Worm (Caenorhabditis elegans) whole organism, L1 larva: ENCODE data around the gene F53H2.3.
A peak's percentile ranks its signal among the peaks of the same experiment; 100 is the strongest.

ENCODE experiments used
- C04F5.9 ChIP-seq: sonication (generic microtip); optimal IDR thresholded peaks from 2 replicates; lab custom pipeline; 2016; ENCODE audit warnings: missing genetic modification characterization, missing compliant biosample characterization
- C16A3.4 ChIP-seq: fragments of 150-350 bp; optimal IDR thresholded peaks from 2 replicates; lab custom pipeline; 2014; ENCODE audit warnings: missing biosample characterization, missing genetic modification characterization
- C34B4.2 ChIP-seq: sonication (generic microtip); optimal IDR thresholded peaks from 2 replicates; lab custom pipeline; 2017; ENCODE audit warnings: mild to moderate bottlenecking, missing genetic modification characterization, missing compliant biosample characterization
- F16B12.6 ChIP-seq: fragments of 150-350 bp; optimal IDR thresholded peaks from 2 replicates; lab custom pipeline; 2014; ENCODE audit warnings: missing biosample characterization, missing genetic modification characterization
- Y116A8C.19 ChIP-seq: sonication (generic microtip); optimal IDR thresholded peaks from 2 replicates; lab custom pipeline; 2016; ENCODE audit warnings: missing compliant biosample characterization, missing genetic modification characterization, borderline replicate concordance
- aly-2 ChIP-seq: fragments of 150-350 bp; optimal IDR thresholded peaks from 2 replicates; lab custom pipeline; 2014; ENCODE audit warnings: missing biosample characterization, missing genetic modification characterization
- ceh-63 ChIP-seq: fragments of 200-800 bp; sonication (Bioruptor generic); optimal IDR thresholded peaks from 2 replicates; lab custom pipeline; 2018; ENCODE audit warnings: mild to moderate bottlenecking, missing genetic modification characterization, missing compliant biosample characterization
- ceh-90 ChIP-seq: sonication (generic microtip); optimal IDR thresholded peaks from 2 replicates; lab custom pipeline; 2016; ENCODE audit warnings: missing genetic modification characterization, missing compliant biosample characterization
- dsc-1 ChIP-seq: sonication (generic microtip); optimal IDR thresholded peaks from 2 replicates; lab custom pipeline; 2016; ENCODE audit warnings: mild to moderate bottlenecking, missing genetic modification characterization, missing compliant biosample characterization
- efl-1 ChIP-seq, 4 experiments: fragments of 150-350 bp; optimal IDR thresholded peaks in 3 of 4; peaks in 1 of 4; 1 replicate in 1 of 4; 2 replicates in 3 of 4; lab custom pipeline; 2014; ENCODE audit warnings: missing biosample characterization in 2 of 4, missing genetic modification characterization in 2 of 4, missing genetic modification reagents in 2 of 4
- egl-27 ChIP-seq, 2 experiments: fragments of 150-350 bp in 1 of 2; sonication (generic microtip); optimal IDR thresholded peaks; 3 replicates each; lab custom pipeline; 2017 to 2018; ENCODE audit warnings: missing biosample characterization in 2 of 2, missing genetic modification characterization in 2 of 2, missing genetic modification reagents in 2 of 2
- elt-2 ChIP-seq: sonication (generic microtip); optimal IDR thresholded peaks from 2 replicates; lab custom pipeline; 2016; ENCODE audit warnings: missing genetic modification characterization, mild to moderate bottlenecking, inconsistent platforms, missing compliant biosample characterization, missing genetic modification reagents
- fkh-4 ChIP-seq: sonication (generic microtip); optimal IDR thresholded peaks from 2 replicates; lab custom pipeline; 2016; ENCODE audit warnings: missing compliant biosample characterization, missing genetic modification characterization, borderline replicate concordance
- fkh-8 ChIP-seq: sonication (generic microtip); optimal IDR thresholded peaks from 2 replicates; lab custom pipeline; 2016; ENCODE audit warnings: mild to moderate bottlenecking, missing genetic modification characterization, missing compliant biosample characterization
- fos-1 ChIP-seq: fragments of 150-350 bp; optimal IDR thresholded peaks from 2 replicates; lab custom pipeline; 2014; ENCODE audit warnings: missing biosample characterization, missing genetic modification characterization
- grh-1 ChIP-seq: fragments of 200-800 bp; sonication (Bioruptor generic); IDR thresholded peaks from 2 replicates; pipeline ENCODE4 v1.3.6; 2022; ENCODE audit warnings: missing genetic modification reagents, missing genetic modification characterization, missing compliant biosample characterization
- hlh-17 ChIP-seq: fragments of 200-800 bp; sonication (Bioruptor generic); optimal IDR thresholded peaks from 2 replicates; lab custom pipeline; 2018; ENCODE audit warnings: missing genetic modification characterization, mild to moderate bottlenecking, missing compliant biosample characterization, moderate library complexity, borderline replicate concordance
- hlh-4 ChIP-seq: sonication (generic microtip); optimal IDR thresholded peaks from 2 replicates; lab custom pipeline; 2016; ENCODE audit warnings: mild to moderate bottlenecking, missing genetic modification characterization, missing compliant biosample characterization
- lin-13 ChIP-seq: fragments of 150-350 bp; optimal IDR thresholded peaks from 2 replicates; lab custom pipeline; 2014; ENCODE audit warnings: missing biosample characterization, missing genetic modification reagents, missing genetic modification characterization
- lin-35 ChIP-seq, 2 experiments: fragments of 150-350 bp; optimal IDR thresholded peaks; 2 replicates each; lab custom pipeline; 2014; ENCODE audit warnings: missing biosample characterization in 2 of 2, missing genetic modification characterization in 2 of 2, missing genetic modification reagents in 2 of 2
- lin-39 ChIP-seq: fragments of 150-350 bp; optimal IDR thresholded peaks from 2 replicates; lab custom pipeline; 2014; ENCODE audit warnings: missing biosample characterization, missing genetic modification reagents, missing genetic modification characterization
- mdl-1 ChIP-seq, 2 experiments: fragments of 150-350 bp; optimal IDR thresholded peaks; 2 replicates each; lab custom pipeline; 2014 to 2017; ENCODE audit warnings: missing biosample characterization in 2 of 2, missing genetic modification characterization in 2 of 2, inconsistent platforms in 1 of 2
- mef-2 ChIP-seq: fragments of 150-350 bp; optimal IDR thresholded peaks from 2 replicates; lab custom pipeline; 2014; ENCODE audit warnings: missing biosample characterization, missing genetic modification characterization
- nhr-11 ChIP-seq: fragments of 150-350 bp; optimal IDR thresholded peaks from 2 replicates; lab custom pipeline; 2014; ENCODE audit warnings: missing biosample characterization, missing genetic modification characterization
- nhr-19 ChIP-seq: fragments of 200-800 bp; sonication (Bioruptor generic); conservative IDR thresholded peaks from 2 replicates; pipeline ENCODE4 v1.3.6; 2022; ENCODE audit warnings: missing genetic modification characterization, missing compliant biosample characterization
- nhr-237 ChIP-seq: fragments of 150-350 bp; optimal IDR thresholded peaks from 2 replicates; lab custom pipeline; 2014; ENCODE audit warnings: missing biosample characterization, missing genetic modification characterization
- nhr-28 ChIP-seq: fragments of 150-350 bp; optimal IDR thresholded peaks from 2 replicates; lab custom pipeline; 2014; ENCODE audit warnings: missing biosample characterization, missing genetic modification characterization
- nhr-76 ChIP-seq: sonication (generic microtip); optimal IDR thresholded peaks from 2 replicates; lab custom pipeline; 2017; ENCODE audit warnings: missing biosample characterization, missing genetic modification characterization
- nhr-77 ChIP-seq: fragments of 150-350 bp; optimal IDR thresholded peaks from 2 replicates; lab custom pipeline; 2014; ENCODE audit warnings: missing biosample characterization, missing genetic modification characterization
- nhr-84 ChIP-seq: sonication (generic microtip); optimal IDR thresholded peaks from 2 replicates; lab custom pipeline; 2017; ENCODE audit warnings: missing biosample characterization, missing genetic modification characterization
- nhr-85 ChIP-seq: sonication (generic microtip); peaks from one replicate; lab custom pipeline; 2016; ENCODE audit warnings: missing genetic modification characterization, inconsistent platforms, missing compliant biosample characterization
- nhr-90 ChIP-seq: sonication (generic microtip); optimal IDR thresholded peaks from 2 replicates; lab custom pipeline; 2016; ENCODE audit warnings: mild to moderate bottlenecking, missing genetic modification characterization, missing compliant biosample characterization; ENCODE audit not compliant: poor library complexity
- pax-3 ChIP-seq: fragments of 200-800 bp; sonication (Bioruptor generic); optimal IDR thresholded peaks from 2 replicates; lab custom pipeline; 2018; ENCODE audit warnings: mild to moderate bottlenecking, missing genetic modification characterization, moderate library complexity, missing compliant biosample characterization
- pqm-1 ChIP-seq: sonication (generic microtip); optimal IDR thresholded peaks from 3 replicates; lab custom pipeline; 2017; ENCODE audit warnings: missing biosample characterization, missing genetic modification characterization
- rnt-1 ChIP-seq: sonication (generic microtip); optimal IDR thresholded peaks from 2 replicates; lab custom pipeline; 2016; ENCODE audit warnings: mild to moderate bottlenecking, missing genetic modification characterization, moderate library complexity, missing compliant biosample characterization
- skn-1 ChIP-seq: fragments of 150-350 bp; optimal IDR thresholded peaks from 2 replicates; lab custom pipeline; 2014; ENCODE audit warnings: missing biosample characterization, missing genetic modification characterization
- sptf-1 ChIP-seq: fragments of 150-350 bp; optimal IDR thresholded peaks from 2 replicates; lab custom pipeline; 2014; ENCODE audit warnings: missing biosample characterization, missing genetic modification characterization
- sup-37 ChIP-seq: fragments of 200-800 bp; sonication (Bioruptor generic); optimal IDR thresholded peaks from 2 replicates; lab custom pipeline; 2018; ENCODE audit warnings: mild to moderate bottlenecking, missing genetic modification characterization, missing compliant biosample characterization
- swsn-7 ChIP-seq: sonication (generic microtip); optimal IDR thresholded peaks from 2 replicates; lab custom pipeline; 2016; ENCODE audit warnings: missing genetic modification characterization, missing compliant biosample characterization
- tlp-1 ChIP-seq: fragments of 150-350 bp; optimal IDR thresholded peaks from 2 replicates; lab custom pipeline; 2014; ENCODE audit warnings: missing biosample characterization, missing genetic modification characterization
- unc-130 ChIP-seq: fragments of 150-350 bp; optimal IDR thresholded peaks from 2 replicates; lab custom pipeline; 2017; ENCODE audit warnings: missing biosample characterization, missing genetic modification characterization, inconsistent platforms
- unc-30 ChIP-seq: sonication (generic microtip); optimal IDR thresholded peaks from 2 replicates; lab custom pipeline; 2017; ENCODE audit warnings: missing biosample characterization, missing genetic modification characterization
- unc-86 ChIP-seq: sonication (generic microtip); optimal IDR thresholded peaks from 2 replicates; lab custom pipeline; 2016; ENCODE audit warnings: missing genetic modification characterization, missing compliant biosample characterization
- unc-98 ChIP-seq: fragments of 200-800 bp; sonication (Bioruptor generic); IDR thresholded peaks from 2 replicates; pipeline ENCODE4 v1.3.6; 2022; ENCODE audit warnings: missing genetic modification characterization, missing compliant biosample characterization
- vab-15 ChIP-seq: sonication (generic microtip); optimal IDR thresholded peaks from 2 replicates; lab custom pipeline; 2017; ENCODE audit warnings: missing genotype, mild to moderate bottlenecking, missing genetic modification characterization, missing compliant biosample characterization
- xbp-1 ChIP-seq: sonication (generic microtip); optimal IDR thresholded peaks from 2 replicates; lab custom pipeline; 2016; ENCODE audit warnings: missing genetic modification characterization, missing compliant biosample characterization
- zag-1 ChIP-seq: fragments of 150-350 bp; optimal IDR thresholded peaks from 2 replicates; lab custom pipeline; 2014; ENCODE audit warnings: missing biosample characterization, missing genetic modification characterization
- zip-4 ChIP-seq: fragments of 200-800 bp; sonication (Bioruptor generic); optimal IDR thresholded peaks from 2 replicates; lab custom pipeline; 2018; ENCODE audit warnings: mild to moderate bottlenecking, missing genetic modification characterization, moderate library complexity, missing compliant biosample characterization
- ztf-11 ChIP-seq, 2 experiments: sonication (generic microtip); optimal IDR thresholded peaks; 2 replicates each; lab custom pipeline; 2016 to 2017; ENCODE audit warnings: missing genetic modification characterization in 2 of 2, missing biosample characterization in 1 of 2, missing compliant biosample characterization in 1 of 2

F53H2.3 gene

ce11 chrV:20424229-20425182 is 12.9 kb upstream of the F53H2.3 start (continued):
- TF ChIP-seq ceh-63 (no peak), nhr-19 (GFP tag; lab: Robert Waterston, UW) (peak; percentile 57), hlh-17 (GFP tag; lab: Kevin White, UChicago) (no peak), sptf-1 (no peak), mef-2 (tag; lab: Kevin White, UChicago) (no peak), grh-1 (GFP tag; lab: Robert Waterston, UW) (peak; percentile 48), sup-37 (GFP tag; lab: Kevin White, UChicago) (peak; percentile 2), tlp-1 (tag; lab: Kevin White, UChicago) (no peak), elt-2 (tag; lab: Kevin White, UChicago) (no peak), nhr-237 (tag; lab: Kevin White, UChicago) (no peak), zip-4 (GFP tag; lab: Kevin White, UChicago) (no peak), C34B4.2 (tag; lab: Kevin White, UChicago) (no peak), swsn-7 (tag; lab: Kevin White, UChicago) (peak; percentile 49), pqm-1 (tag; lab: Kevin White, UChicago) (no peak), aly-2 (tag; lab: Kevin White, UChicago) (no peak), C04F5.9 (tag; lab: Kevin White, UChicago) (no peak), ztf-11 (tag; optimal IDR thresholded peaks at IDR 0.05; lab: Kevin White, UChicago) (peak in 1 of 2 experiments; percentile 70), C16A3.4 (peak; percentile 31), unc-30 (tag; lab: Kevin White, UChicago) (no peak), hlh-4 (no peak), zag-1 (tag; lab: Kevin White, UChicago) (peak; percentile 13), fkh-8 (peak; percentile 66), pax-3 (tag; lab: Kevin White, UChicago) (peak; percentile 43), F16B12.6 (tag; lab: Kevin White, UChicago) (peak; percentile 20), efl-1 (optimal IDR thresholded peaks at IDR 0.05; lab: Kevin White, UChicago) (peak; percentile 91 to 98), efl-1 (GFP tag; optimal IDR thresholded peaks at IDR 0.05 in 1 of 2; lab: Kevin White, UChicago) (peak; percentile 91 to 99), unc-130 (tag; lab: Kevin White, UChicago) (no peak), dsc-1 (tag; lab: Kevin White, UChicago) (peak; percentile 91), nhr-84 (no peak), skn-1 (tag; lab: Kevin White, UChicago) (peak; percentile 40), nhr-77 (tag; lab: Kevin White, UChicago) (no peak), fos-1 (tag; lab: Kevin White, UChicago) (no peak), lin-35 (GFP tag; optimal IDR thresholded peaks at IDR 0.05; lab: Kevin White, UChicago) (peak; percentile 92), vab-15 (tag; lab: Kevin White, UChicago) (peak; percentile 5), nhr-28 (tag; lab: Kevin White, UChicago) (no peak), lin-13 (GFP tag; lab: Kevin White, UChicago) (peak; percentile 51), unc-86 (peak; percentile 52), unc-98 (GFP tag; lab: Robert Waterston, UW) (peak; percentile 30; the same call in 1 of the 2 replicates), nhr-76 (tag; lab: Kevin White, UChicago) (no peak), mdl-1 (tag; optimal IDR thresholded peaks at IDR 0.05; lab: Kevin White, UChicago) (peak in 1 of 2 experiments; percentile 64), ceh-90 (tag; lab: Kevin White, UChicago) (peak; percentile 88), egl-27 (tag; optimal IDR thresholded peaks at IDR 0.05; lab: Kevin White, UChicago) (no peak), fkh-4 (tag; lab: Kevin White, UChicago) (peak; percentile 73), lin-39 (no peak), nhr-11 (tag; lab: Kevin White, UChicago) (no peak), rnt-1 (tag; lab: Kevin White, UChicago) (peak; percentile 92), nhr-85 (tag; lab: Kevin White, UChicago) (peak; percentile 90), nhr-90 (tag; lab: Kevin White, UChicago) (peak; percentile 64), xbp-1 (tag; lab: Kevin White, UChicago) (peak; percentile 64), Y116A8C.19 (tag; lab: Kevin White, UChicago) (peak; percentile 12)
